Fruit fly (Drosophila melanogaster) whole organism, adult: Measurements from ENCODE around the gene IPIP.

Experiments used
- CG12768 ChIP-seq: fragments of 200-800 bp; sonication (Bioruptor generic); optimal IDR thresholded peaks from 2 replicates; lab custom pipeline; 2017; ENCODE audit warnings: missing biosample characterization, missing genetic modification characterization, mild to moderate bottlenecking, moderate library complexity, missing genetic modification reagents
- CG1620 ChIP-seq: fragments of 200-800 bp; sonication (Bioruptor generic); optimal IDR thresholded peaks from 2 replicates; lab custom pipeline; 2016; ENCODE audit warnings: missing biosample characterization, missing genetic modification characterization
- CG33017 ChIP-seq: fragments of 200-800 bp; sonication (Bioruptor generic); optimal IDR thresholded peaks from 2 replicates; lab custom pipeline; 2018; ENCODE audit warnings: missing biosample characterization, mild to moderate bottlenecking, missing genetic modification characterization, moderate library complexity
- CG7045 ChIP-seq: fragments of 200-800 bp; sonication (Bioruptor generic); optimal IDR thresholded peaks from 2 replicates; lab custom pipeline; 2017; ENCODE audit warnings: missing biosample characterization, mild to moderate bottlenecking, missing genetic modification characterization

- TF ChIP-seq CG1620 (GFP tag; lab: Kevin White, UChicago) (no peak), CG33017 (tag; lab: Kevin White, UChicago) (no peak), CG7045 (GFP tag; lab: Kevin White, UChicago) (no peak), CG12768 (GFP tag; lab: Kevin White, UChicago) (no peak)
These were observed 740 bp downstream of the IPIP start, which contains the start of the genes CG34179 and slmo for dm6 chr2L:6048542-6048941.
